Worm (Caenorhabditis elegans): ENCODE measurements around the gene parg-2.

Gene parg-2

ce11 chrIV:8686966-8687365, 28.0 kb downstream of the parg-2 start:
- no peak for TF ChIP-seq nhr-11 (tag; optimal IDR thresholded peaks at IDR 0.05)
- TF ChIP-seq ceh-31 (tag; optimal IDR thresholded peaks at IDR 0.05): no peak
- TF ChIP-seq pros-1 (tag; optimal IDR thresholded peaks at IDR 0.05): no peak
- no peak for TF ChIP-seq eyg-1 (tag; optimal IDR thresholded peaks at IDR 0.05)
- no peak for TF ChIP-seq ceh-19 (GFP tag; optimal IDR thresholded peaks at IDR 0.05)
- TF ChIP-seq ets-4 (tag; optimal IDR thresholded peaks at IDR 0.05): no peak
- TF ChIP-seq elt-4 (tag; optimal IDR thresholded peaks at IDR 0.05): no peak
- TF ChIP-seq dve-1 (tag; optimal IDR thresholded peaks at IDR 0.05): no peak
- no peak for TF ChIP-seq C08G9.2 (tag; optimal IDR thresholded peaks at IDR 0.05)
- TF ChIP-seq ceh-34 (tag; optimal IDR thresholded peaks at IDR 0.05): no peak
- TF ChIP-seq pha-4 (tag; optimal IDR thresholded peaks at IDR 0.05): no peak
- TF ChIP-seq tbx-7 (tag; optimal IDR thresholded peaks at IDR 0.05): no peak
- TF ChIP-seq dmd-4 (tag; optimal IDR thresholded peaks at IDR 0.05; ENCODE audit: borderline replicate concordance): no peak

DNA sequence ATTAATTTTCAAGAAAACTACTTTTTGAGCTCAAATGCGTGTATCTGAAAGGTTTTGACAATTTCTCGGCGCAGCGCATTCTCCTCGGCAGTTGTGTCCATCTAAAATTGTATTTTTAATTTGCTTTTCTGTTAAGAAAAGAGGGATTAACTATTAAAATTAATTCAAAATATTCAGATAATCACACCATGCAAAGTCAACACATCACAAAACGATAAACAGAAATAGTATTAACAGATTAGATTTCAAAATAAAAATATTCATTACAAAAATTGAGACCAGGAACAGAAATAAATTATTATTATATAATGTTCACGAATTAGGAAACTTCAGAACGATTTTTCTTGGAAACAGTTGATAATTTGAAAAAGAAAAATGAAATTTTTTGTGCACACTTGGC, 28.4 kb downstream of the parg-2 start, which contains the start of gene pole-2:
pole-2 (minus strand) TSS at position 101 of the 400 bp plus-strand sequence.
- no peak for TF ChIP-seq ceh-31 (tag; optimal IDR thresholded peaks at IDR 0.05)
- TF ChIP-seq ttx-3 (tag; optimal IDR thresholded peaks at IDR 0.05): no peak
- no peak for TF ChIP-seq ceh-19 (GFP tag; optimal IDR thresholded peaks at IDR 0.05)
- no peak for TF ChIP-seq C08G9.2 (tag; optimal IDR thresholded peaks at IDR 0.05)
- TF ChIP-seq sdc-2 (tag; optimal IDR thresholded peaks at IDR 0.05): no peak
- no peak for TF ChIP-seq ets-4 (tag; optimal IDR thresholded peaks at IDR 0.05)
- TF ChIP-seq ceh-22 (tag; optimal IDR thresholded peaks at IDR 0.05): no peak
- no peak for TF ChIP-seq fkh-6 (tag; optimal IDR thresholded peaks at IDR 0.05)
- TF ChIP-seq fkh-10 (GFP tag; optimal IDR thresholded peaks at IDR 0.05): no peak
- TF ChIP-seq lin-11 (tag; optimal IDR thresholded peaks at IDR 0.05): no peak
- no peak for TF ChIP-seq unc-3 (GFP tag; conservative IDR thresholded peaks at IDR 0.05)
- TF ChIP-seq unc-3 (tag; optimal IDR thresholded peaks at IDR 0.05): no peak
- no peak for TF ChIP-seq nhr-11 (tag; optimal IDR thresholded peaks at IDR 0.05)
- no peak for TF ChIP-seq sox-4 (tag; optimal IDR thresholded peaks at IDR 0.05)
- no peak for TF ChIP-seq dmd-4 (tag; optimal IDR thresholded peaks at IDR 0.05; ENCODE audit: borderline replicate concordance)
- TF ChIP-seq odd-2 (tag; optimal IDR thresholded peaks at IDR 0.05): no peak
- TF ChIP-seq pha-2 (tag; optimal IDR thresholded peaks at IDR 0.05): no peak
- no peak for TF ChIP-seq hlh-13 (GFP tag; optimal IDR thresholded peaks at IDR 0.05)
- no peak for TF ChIP-seq elt-2 (tag; optimal IDR thresholded peaks at IDR 0.05)
- TF ChIP-seq rnt-1 (tag; optimal IDR thresholded peaks at IDR 0.05): no peak
- TF ChIP-seq dve-1 (tag; optimal IDR thresholded peaks at IDR 0.05): no peak

ce11 chrIV:8679225-8679624, 35.7 kb downstream of the parg-2 start, which contains the start of gene nlp-60:
Gene nlp-60 (minus strand): TSS chrIV:8679325.
- no peak for TF ChIP-seq pha-4 (tag; optimal IDR thresholded peaks at IDR 0.05)
- TF ChIP-seq unc-55 (GFP tag; optimal IDR thresholded peaks at IDR 0.05): no peak
- no peak for TF ChIP-seq nhr-232 (tag; optimal IDR thresholded peaks at IDR 0.05)
- no peak for TF ChIP-seq sox-2 (GFP tag; IDR thresholded peaks at IDR 0.05)
- TF ChIP-seq ceh-22 (tag; optimal IDR thresholded peaks at IDR 0.05): no peak
- TF ChIP-seq pag-3 (tag; optimal IDR thresholded peaks at IDR 0.05; ENCODE audit: borderline replicate concordance): no peak
- TF ChIP-seq ceh-19 (GFP tag; optimal IDR thresholded peaks at IDR 0.05): no peak
- no peak for TF ChIP-seq gmeb-2 (tag; optimal IDR thresholded peaks at IDR 0.05)
- no peak for TF ChIP-seq hlh-8 (tag; optimal IDR thresholded peaks at IDR 0.05)
- TF ChIP-seq zip-5 (tag; optimal IDR thresholded peaks at IDR 0.05): no peak
- TF ChIP-seq nhr-11 (tag; optimal IDR thresholded peaks at IDR 0.05): no peak
- TF ChIP-seq Y22D7AL.16 (tag; optimal IDR thresholded peaks at IDR 0.05): no peak
- no peak for TF ChIP-seq elt-4 (tag; optimal IDR thresholded peaks at IDR 0.05)
- no peak for TF ChIP-seq ceh-6 (GFP tag; optimal IDR thresholded peaks at IDR 0.05)
- TF ChIP-seq ahr-1 (tag; optimal IDR thresholded peaks at IDR 0.05): no peak
- TF ChIP-seq ama-1 (optimal IDR thresholded peaks at IDR 0.05): no peak
- no peak for TF ChIP-seq dmd-4 (tag; optimal IDR thresholded peaks at IDR 0.05; ENCODE audit: borderline replicate concordance)
- TF ChIP-seq tbx-2 (tag; optimal IDR thresholded peaks at IDR 0.05): no peak
- TF ChIP-seq pax-1 (tag; optimal IDR thresholded peaks at IDR 0.05): no peak
